Worm (Caenorhabditis elegans) whole organism, L3 larva: ENCODE results near the gene cest-35.2.

Source experiments
- aly-2 ChIP-seq: fragments of 150-350 bp; optimal IDR thresholded peaks from 2 replicates; lab custom pipeline; 2014; ENCODE audit warnings: missing biosample characterization, missing genetic modification characterization
- ceh-82 ChIP-seq: fragments of 150-350 bp; optimal IDR thresholded peaks from 2 replicates; lab custom pipeline; 2014; ENCODE audit warnings: missing biosample characterization, missing genetic modification characterization
- fkh-10 ChIP-seq: sonication (generic microtip); optimal IDR thresholded peaks from 2 replicates; lab custom pipeline; 2017; ENCODE audit warnings: missing biosample characterization, missing genetic modification reagents, missing genetic modification characterization
- nfya-1 ChIP-seq: sonication (generic microtip); optimal IDR thresholded peaks from 2 replicates; lab custom pipeline; 2017; ENCODE audit warnings: missing genetic modification characterization, mild to moderate bottlenecking, missing compliant biosample characterization, antibody characterized with exemption, moderate library complexity; ENCODE audit not compliant: insufficient read depth
- nhr-23 ChIP-seq: fragments of 150-350 bp; optimal IDR thresholded peaks from 2 replicates; lab custom pipeline; 2014; ENCODE audit warnings: missing biosample characterization, missing genetic modification reagents, missing genetic modification characterization
- nhr-77 ChIP-seq: fragments of 150-350 bp; optimal IDR thresholded peaks from 2 replicates; lab custom pipeline; 2014; ENCODE audit warnings: missing biosample characterization, missing genetic modification characterization
- unc-62 ChIP-seq: fragments of 150-350 bp; sonication (generic microtip); optimal IDR thresholded peaks from 4 replicates; lab custom pipeline; 2014; ENCODE audit warnings: missing biosample characterization, missing genetic modification reagents, missing genetic modification characterization

DNA sequence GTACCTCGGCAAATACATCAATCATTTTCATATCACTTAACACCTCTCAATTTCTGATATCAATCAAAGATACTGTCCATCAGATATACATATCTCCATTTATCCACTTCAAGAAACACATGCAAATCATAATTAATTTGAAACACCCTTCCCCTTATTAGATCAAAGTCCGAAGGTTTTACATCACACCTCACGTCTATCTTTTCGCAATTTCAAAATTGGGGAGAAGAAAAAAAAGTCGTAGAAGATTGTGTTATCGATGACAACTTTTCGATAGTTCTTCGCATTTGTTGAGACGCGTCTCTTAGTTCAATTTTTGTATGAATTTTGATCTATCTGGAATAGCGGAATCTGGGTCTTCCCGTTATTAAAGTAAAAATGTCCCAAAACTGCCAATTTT lies 36.2 kb upstream of the cest-35.2 start:
- TF ChIP-seq nfya-1 (tag; lab: Kevin White, UChicago) (no peak), aly-2 (no peak), unc-62 (GFP tag; lab: Kevin White, UChicago) (no peak), nhr-77 (tag; lab: Kevin White, UChicago) (no peak), fkh-10 (GFP tag; lab: Kevin White, UChicago) (no peak), ceh-82 (tag; lab: Kevin White, UChicago) (no peak), nhr-23 (tag; lab: Kevin White, UChicago) (no peak)
